Fruit fly (Drosophila melanogaster) whole organism: ENCODE measurements around the gene CG17078.

Experiments used
- Dll ChIP-seq: fragments of >200 bp; optimal IDR thresholded peaks from 2 replicates; lab custom pipeline; 2017
- EcR ChIP-seq, 2 experiments: fragments of >200 bp; optimal IDR thresholded peaks; 2 replicates each; lab custom pipeline; 2017; ENCODE audit warnings: missing biosample characterization in 2 of 2, missing genetic modification characterization in 2 of 2, missing genetic modification reagents in 2 of 2
- psq ChIP-seq: fragments of >200 bp; optimal IDR thresholded peaks from 2 replicates; lab custom pipeline; 2017

DNA sequence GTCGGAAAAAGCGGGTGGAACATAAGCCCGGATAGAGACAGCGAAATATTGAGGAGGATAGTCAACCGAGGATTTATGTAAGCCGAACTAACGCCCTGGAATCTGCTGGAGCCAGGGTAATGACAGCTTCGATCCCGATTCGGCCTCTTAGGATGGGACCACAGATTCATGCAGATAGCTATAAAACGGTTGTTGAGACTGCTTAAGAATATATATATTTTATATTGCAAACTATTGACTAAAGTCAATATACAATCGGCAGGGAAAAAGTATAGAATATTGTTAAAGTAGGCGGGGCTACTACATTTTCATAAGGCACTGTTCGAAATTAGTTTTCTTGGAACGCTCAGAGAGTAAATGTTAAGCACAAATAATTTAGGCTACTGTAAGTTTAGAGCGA lies 9.2 kb downstream of the CG17078 start, which contains the start of gene CG3345:
- TF ChIP-seq Dll (lab: Kevin White, UChicago), result no peak
- TF ChIP-seq EcR (GFP tag; optimal IDR thresholded peaks at IDR 0.05; lab: Kevin White, UChicago), result no peak
- TF ChIP-seq psq, result no peak
